Worm (Caenorhabditis elegans): ENCODE measurements around the gene sru-12.

sru-12 gene

DNA sequence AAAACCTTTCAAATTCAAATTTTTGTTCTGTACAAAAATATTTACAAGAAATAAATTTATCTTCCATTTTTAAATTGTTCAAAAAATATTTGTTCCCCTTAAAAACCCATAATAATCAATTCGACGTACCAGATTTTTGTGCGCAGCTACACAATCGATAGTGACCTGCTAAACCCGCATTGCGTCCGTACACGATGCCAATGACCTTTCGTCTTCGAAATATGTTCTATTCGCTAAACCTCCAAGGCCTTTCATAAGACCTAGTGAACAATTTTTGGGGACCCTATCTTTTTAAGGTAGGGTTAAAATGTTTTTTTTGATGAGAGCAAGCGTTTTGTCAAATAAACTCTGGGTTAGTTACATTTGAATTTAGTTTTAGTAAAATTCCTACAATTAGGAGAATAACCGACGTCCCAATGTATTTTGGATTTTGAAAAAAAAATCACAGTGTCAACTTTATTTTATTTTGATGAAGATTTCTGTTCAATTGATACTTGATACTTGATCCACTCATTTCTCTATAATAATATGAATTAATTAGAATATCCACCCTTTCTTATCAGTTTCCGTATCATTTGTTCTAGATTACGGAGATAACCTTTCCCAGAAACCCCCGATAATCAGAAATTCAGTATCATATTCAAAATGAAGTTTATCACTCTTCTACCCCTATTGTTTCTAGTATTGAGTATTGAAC is 19.1 kb downstream of the sru-12 start, which contains the start of gene Y45F10B.59:
Gene Y45F10B.59, plus strand, starts transcription at position 647 of the 697 bp plus-strand sequence.
- TF ChIP-seq nhr-237 (tag; optimal IDR thresholded peaks at IDR 0.05) (no peak), lin-38 (GFP tag; IDR thresholded peaks at IDR 0.05) (no peak), snpc-1.2 (GFP tag; IDR thresholded peaks at IDR 0.05) (peak; percentile 91), ceh-20 (GFP tag; IDR thresholded peaks at IDR 0.05) (no peak), lin-13 (GFP tag; optimal IDR thresholded peaks at IDR 0.05) (no peak)

DNA sequence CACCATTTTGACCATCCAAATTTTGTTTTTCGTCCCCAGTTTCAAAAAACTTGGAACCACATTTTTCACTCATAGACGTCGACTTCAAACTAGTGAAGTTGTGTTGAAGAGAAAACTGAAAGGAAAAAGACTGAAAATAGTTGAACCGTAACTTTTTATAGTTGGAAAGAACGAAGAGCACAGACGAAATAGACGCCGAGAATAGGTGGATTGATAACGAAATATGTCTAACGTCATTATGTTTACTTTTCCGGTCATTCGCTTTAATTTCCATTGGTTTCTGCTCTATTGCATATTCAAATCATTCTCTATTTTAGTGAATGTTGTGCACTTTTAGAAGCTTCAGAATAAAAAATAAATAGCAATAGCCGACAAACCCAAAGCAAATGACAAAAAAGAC is 26.7 kb downstream of the sru-12 start, which contains the start of gene C08F11.13:
Gene C08F11.13, minus strand, starts transcription at position 138 of the 400 bp plus-strand sequence.
- TF ChIP-seq nhr-77 (tag; optimal IDR thresholded peaks at IDR 0.05) (peak; percentile 7), ceh-44 (GFP tag; IDR thresholded peaks at IDR 0.05) (no peak), ZK337.2 (GFP tag; IDR thresholded peaks at IDR 0.05) (no peak), dve-1 (tag; optimal IDR thresholded peaks at IDR 0.05; ENCODE audit: insufficient read depth) (peak; percentile 44), lin-15B (tag; optimal IDR thresholded peaks at IDR 0.05) (no peak), unc-62 (GFP tag; optimal IDR thresholded peaks at IDR 0.05 in 1 of 2) (peak in 1 of 2 experiments; percentile 54), unc-62 (tag; optimal IDR thresholded peaks at IDR 0.05) (no peak), nhr-28 (tag; optimal IDR thresholded peaks at IDR 0.05) (peak; percentile 59), lir-3 (tag; optimal IDR thresholded peaks at IDR 0.05) (no peak), cey-2 (tag; optimal IDR thresholded peaks at IDR 0.05; ENCODE audit: borderline replicate concordance, insufficient read depth) (no peak), zfp-3 (GFP tag; conservative IDR thresholded peaks at IDR 0.05) (no peak), ceh-28 (tag; optimal IDR thresholded peaks at IDR 0.05) (no peak), zag-1 (tag; optimal IDR thresholded peaks at IDR 0.05) (no peak), ZK546.5 (tag; optimal IDR thresholded peaks at IDR 0.05) (no peak), nhr-76 (tag; optimal IDR thresholded peaks at IDR 0.05) (no peak), tag-97 (GFP tag; IDR thresholded peaks at IDR 0.05) (no peak), zfp-2 (tag; optimal IDR thresholded peaks at IDR 0.05) (no peak), nhr-25 (tag; optimal IDR thresholded peaks at IDR 0.05; ENCODE audit: borderline replicate concordance, insufficient read depth) (no peak), daf-16 (GFP tag; optimal IDR thresholded peaks at IDR 0.05) (no peak), daf-16 (tag; optimal IDR thresholded peaks at IDR 0.05) (peak; percentile 89), zip-11 (GFP tag; IDR thresholded peaks at IDR 0.05) (no peak), gei-8 (GFP tag; optimal IDR thresholded peaks at IDR 0.05) (no peak), nhr-11 (tag; optimal IDR thresholded peaks at IDR 0.05) (no peak), egl-43 (GFP tag; IDR thresholded peaks at IDR 0.05) (no peak), lin-1 (GFP tag; IDR thresholded peaks at IDR 0.05) (no peak), nhr-10 (tag; optimal IDR thresholded peaks at IDR 0.05) (no peak), ceh-62 (tag; optimal IDR thresholded peaks at IDR 0.05) (no peak), nhr-237 (tag; optimal IDR thresholded peaks at IDR 0.05) (no peak), Y75B8A.6 (GFP tag; IDR thresholded peaks at IDR 0.05) (no peak), pqm-1 (tag; optimal IDR thresholded peaks at IDR 0.05) (peak; percentile 23), T20F7.1 (GFP tag; optimal IDR thresholded peaks at IDR 0.05) (no peak), jun-1 (tag; optimal IDR thresholded peaks at IDR 0.05) (no peak)

DNA sequence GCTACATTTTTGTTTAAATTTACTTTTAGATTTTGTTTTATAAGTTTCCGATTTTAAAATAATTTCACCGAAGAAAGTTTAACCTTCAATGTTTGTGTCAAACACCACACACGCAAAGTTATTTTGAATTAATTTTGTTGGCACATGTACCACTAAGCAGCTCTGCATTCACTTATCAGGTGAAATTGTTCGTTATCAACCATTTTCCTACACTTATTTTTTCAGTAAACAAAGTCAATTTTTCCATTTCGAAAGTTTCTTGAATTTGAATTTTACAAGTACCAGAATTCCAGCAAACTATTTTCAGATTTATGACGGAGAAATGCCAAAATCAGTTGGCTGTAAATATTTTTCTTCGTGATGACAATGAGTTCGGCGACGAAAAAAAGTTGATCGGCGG is 36.2 kb downstream of the sru-12 start, which contains the start of gene C08F11.3:
Gene C08F11.3, plus strand, starts transcription at position 301 of the 400 bp plus-strand sequence.
- no peak for TF ChIP-seq daf-16 (GFP tag; optimal IDR thresholded peaks at IDR 0.05)
- TF ChIP-seq daf-16 (tag; optimal IDR thresholded peaks at IDR 0.05), result peak; percentile 71
- no peak for TF ChIP-seq ctbp-1 (GFP tag; IDR thresholded peaks at IDR 0.05)
- peak; percentile 1 for TF ChIP-seq nhr-28 (tag; optimal IDR thresholded peaks at IDR 0.05)
- no peak for TF ChIP-seq ztf-7 (tag; optimal IDR thresholded peaks at IDR 0.05)
